Worm (Caenorhabditis elegans): ENCODE results near the gene hip-1.

hip-1 gene

ce11 chrIII:13622268-13622667, at the start of gene hip-1:
Gene hip-1 (minus strand): TSS chrIII:13622492.
- no peak for TF ChIP-seq tbx-37 (GFP tag; conservative IDR thresholded peaks at IDR 0.05)
- TF ChIP-seq hnd-1 (tag; optimal IDR thresholded peaks at IDR 0.05), result no peak
- no peak for TF ChIP-seq sea-1 (GFP tag; conservative IDR thresholded peaks at IDR 0.05)
- TF ChIP-seq scrt-1 (GFP tag; IDR thresholded peaks at IDR 0.05), result no peak
- TF ChIP-seq ets-7 (tag; optimal IDR thresholded peaks at IDR 0.05), result no peak
- TF ChIP-seq pes-1 (GFP tag; IDR thresholded peaks at IDR 0.05), result no peak
- TF ChIP-seq ceh-36 (tag; optimal IDR thresholded peaks at IDR 0.05), result no peak
- TF ChIP-seq tbx-11 (GFP tag; IDR thresholded peaks at IDR 0.05), result no peak
- no peak for TF ChIP-seq hmbx-1 (tag; optimal IDR thresholded peaks at IDR 0.05)
- no peak for TF ChIP-seq ceh-13 (GFP tag; optimal IDR thresholded peaks at IDR 0.05)
- no peak for TF ChIP-seq flt-1 (GFP tag; IDR thresholded peaks at IDR 0.05)
- no peak for TF ChIP-seq ama-1 (optimal IDR thresholded peaks at IDR 0.05)
- TF ChIP-seq hmg-4 (GFP tag; optimal IDR thresholded peaks at IDR 0.05), result no peak
- TF ChIP-seq aly-1 (tag; optimal IDR thresholded peaks at IDR 0.05), result no peak
- no peak for TF ChIP-seq F13C5.2 (tag; optimal IDR thresholded peaks at IDR 0.05)
- no peak for TF ChIP-seq tra-4 (tag; optimal IDR thresholded peaks at IDR 0.05)
- TF ChIP-seq B0310.2 (tag; optimal IDR thresholded peaks at IDR 0.05), result no peak

- TF ChIP-seq hnd-1 (tag; optimal IDR thresholded peaks at IDR 0.05), result no peak
- TF ChIP-seq tbx-37 (GFP tag; conservative IDR thresholded peaks at IDR 0.05), result no peak
- no peak for TF ChIP-seq pes-1 (GFP tag; IDR thresholded peaks at IDR 0.05)
- no peak for TF ChIP-seq ets-7 (tag; optimal IDR thresholded peaks at IDR 0.05)
- TF ChIP-seq tbx-11 (GFP tag; IDR thresholded peaks at IDR 0.05), result no peak
- TF ChIP-seq scrt-1 (GFP tag; IDR thresholded peaks at IDR 0.05), result no peak
- TF ChIP-seq tra-4 (tag; optimal IDR thresholded peaks at IDR 0.05), result no peak
Measured at ce11 chrIII:13669519-13669918, 47.2 kb upstream of the hip-1 start.

ce11 chrIII:13667739-13668138, 45.4 kb upstream of the hip-1 start, which contains the start of gene flp-15:
Gene flp-15 (minus strand): TSS chrIII:13667839.
- TF ChIP-seq F13C5.2 (tag; optimal IDR thresholded peaks at IDR 0.05), result no peak
- no peak for TF ChIP-seq scrt-1 (GFP tag; IDR thresholded peaks at IDR 0.05)

ce11 chrIII:13666406-13666805, 44.1 kb upstream of the hip-1 start:
- TF ChIP-seq sea-1 (GFP tag; conservative IDR thresholded peaks at IDR 0.05) (no peak), hnd-1 (tag; optimal IDR thresholded peaks at IDR 0.05) (no peak), ceh-13 (GFP tag; optimal IDR thresholded peaks at IDR 0.05) (no peak), ceh-36 (tag; optimal IDR thresholded peaks at IDR 0.05) (no peak), tbx-11 (GFP tag; IDR thresholded peaks at IDR 0.05) (no peak), tra-4 (tag; optimal IDR thresholded peaks at IDR 0.05) (no peak), hmg-4 (GFP tag; optimal IDR thresholded peaks at IDR 0.05) (no peak), ama-1 (optimal IDR thresholded peaks at IDR 0.05) (no peak), hmbx-1 (tag; optimal IDR thresholded peaks at IDR 0.05) (no peak), pes-1 (GFP tag; IDR thresholded peaks at IDR 0.05) (no peak), B0310.2 (tag; optimal IDR thresholded peaks at IDR 0.05) (no peak), flt-1 (GFP tag; IDR thresholded peaks at IDR 0.05) (no peak), F13C5.2 (tag; optimal IDR thresholded peaks at IDR 0.05) (no peak), scrt-1 (GFP tag; IDR thresholded peaks at IDR 0.05) (no peak), ets-7 (tag; optimal IDR thresholded peaks at IDR 0.05) (no peak), tbx-37 (GFP tag; conservative IDR thresholded peaks at IDR 0.05) (no peak), aly-1 (tag; optimal IDR thresholded peaks at IDR 0.05) (no peak)

- TF ChIP-seq scrt-1 (GFP tag; IDR thresholded peaks at IDR 0.05), result no peak
- TF ChIP-seq pes-1 (GFP tag; IDR thresholded peaks at IDR 0.05), result no peak
- no peak for TF ChIP-seq hnd-1 (tag; optimal IDR thresholded peaks at IDR 0.05)
- TF ChIP-seq hmbx-1 (tag; optimal IDR thresholded peaks at IDR 0.05), result no peak
- TF ChIP-seq ceh-13 (GFP tag; optimal IDR thresholded peaks at IDR 0.05), result no peak
- no peak for TF ChIP-seq hmg-4 (GFP tag; optimal IDR thresholded peaks at IDR 0.05)
- TF ChIP-seq ets-7 (tag; optimal IDR thresholded peaks at IDR 0.05), result no peak
- no peak for TF ChIP-seq F13C5.2 (tag; optimal IDR thresholded peaks at IDR 0.05)
- no peak for TF ChIP-seq tbx-11 (GFP tag; IDR thresholded peaks at IDR 0.05)
- TF ChIP-seq sea-1 (GFP tag; conservative IDR thresholded peaks at IDR 0.05), result no peak
- no peak for TF ChIP-seq tra-4 (tag; optimal IDR thresholded peaks at IDR 0.05)
- no peak for TF ChIP-seq aly-1 (tag; optimal IDR thresholded peaks at IDR 0.05)
- TF ChIP-seq ceh-36 (tag; optimal IDR thresholded peaks at IDR 0.05), result no peak
- TF ChIP-seq tbx-37 (GFP tag; conservative IDR thresholded peaks at IDR 0.05), result no peak
- no peak for TF ChIP-seq B0310.2 (tag; optimal IDR thresholded peaks at IDR 0.05)
- no peak for TF ChIP-seq ama-1 (optimal IDR thresholded peaks at IDR 0.05)
Measured at ce11 chrIII:13660123-13660522, 37.8 kb upstream of the hip-1 start.

ce11 chrIII:13659028-13659427, 36.7 kb upstream of the hip-1 start:
- TF ChIP-seq F13C5.2 (tag; optimal IDR thresholded peaks at IDR 0.05), result no peak

- TF ChIP-seq tbx-37 (GFP tag; conservative IDR thresholded peaks at IDR 0.05), result no peak
- no peak for TF ChIP-seq B0310.2 (tag; optimal IDR thresholded peaks at IDR 0.05)
- TF ChIP-seq ama-1 (optimal IDR thresholded peaks at IDR 0.05), result no peak
- no peak for TF ChIP-seq hmbx-1 (tag; optimal IDR thresholded peaks at IDR 0.05)
- no peak for TF ChIP-seq flt-1 (GFP tag; IDR thresholded peaks at IDR 0.05)
- no peak for TF ChIP-seq tbx-11 (GFP tag; IDR thresholded peaks at IDR 0.05)
- no peak for TF ChIP-seq aly-1 (tag; optimal IDR thresholded peaks at IDR 0.05)
- TF ChIP-seq hnd-1 (tag; optimal IDR thresholded peaks at IDR 0.05), result no peak
- TF ChIP-seq hmg-4 (GFP tag; optimal IDR thresholded peaks at IDR 0.05), result no peak
- no peak for TF ChIP-seq pes-1 (GFP tag; IDR thresholded peaks at IDR 0.05)
- TF ChIP-seq sea-1 (GFP tag; conservative IDR thresholded peaks at IDR 0.05), result no peak
- no peak for TF ChIP-seq F13C5.2 (tag; optimal IDR thresholded peaks at IDR 0.05)
- no peak for TF ChIP-seq tra-4 (tag; optimal IDR thresholded peaks at IDR 0.05)
Measured at ce11 chrIII:13657975-13658374, 35.7 kb upstream of the hip-1 start.

ce11 chrIII:13656680-13657079, 34.4 kb upstream of the hip-1 start:
- no peak for TF ChIP-seq hnd-1 (tag; optimal IDR thresholded peaks at IDR 0.05)
- TF ChIP-seq ceh-13 (GFP tag; optimal IDR thresholded peaks at IDR 0.05), result no peak
- TF ChIP-seq ceh-36 (tag; optimal IDR thresholded peaks at IDR 0.05), result no peak
- no peak for TF ChIP-seq ets-7 (tag; optimal IDR thresholded peaks at IDR 0.05)
- no peak for TF ChIP-seq tbx-37 (GFP tag; conservative IDR thresholded peaks at IDR 0.05)
- no peak for TF ChIP-seq hmg-4 (GFP tag; optimal IDR thresholded peaks at IDR 0.05)
- no peak for TF ChIP-seq scrt-1 (GFP tag; IDR thresholded peaks at IDR 0.05)
- no peak for TF ChIP-seq aly-1 (tag; optimal IDR thresholded peaks at IDR 0.05)
- TF ChIP-seq tra-4 (tag; optimal IDR thresholded peaks at IDR 0.05), result no peak

Measured in whole organism, early embryonic.